Fruit fly (Drosophila melanogaster) whole organism, prepupa: Measurements from ENCODE around the gene Or67b.

Experiments
- Blimp-1 ChIP-seq: fragments of 200-800 bp; sonication (Bioruptor generic); optimal IDR thresholded peaks from 3 replicates; lab custom pipeline; 2017; ENCODE audit warnings: missing biosample characterization, missing genetic modification characterization, mild to moderate bottlenecking, moderate library complexity, missing genetic modification reagents
- CG10631 ChIP-seq: fragments of 200-800 bp; sonication (Bioruptor generic); optimal IDR thresholded peaks from 2 replicates; lab custom pipeline; 2016; ENCODE audit warnings: missing biosample characterization, missing genetic modification characterization
- CG10669 ChIP-seq: fragments of 200-800 bp; sonication (Bioruptor generic); optimal IDR thresholded peaks from 3 replicates; lab custom pipeline; 2018; ENCODE audit warnings: missing biosample characterization, mild to moderate bottlenecking, missing genetic modification characterization, moderate library complexity
- CG11294 ChIP-seq: fragments of 200-800 bp; sonication (Bioruptor generic); IDR thresholded peaks from 2 replicates; pipeline ENCODE4 v1.3.6; 2022; ENCODE audit warnings: missing biosample characterization, missing genetic modification characterization
- CG11762 ChIP-seq: fragments of 200-800 bp; sonication (Bioruptor generic); optimal IDR thresholded peaks from 3 replicates; lab custom pipeline; 2016; ENCODE audit warnings: missing biosample characterization, missing genetic modification characterization; ENCODE audit not compliant: insufficient read depth
- CG16779 ChIP-seq: fragments of 200-800 bp; sonication (Bioruptor generic); optimal IDR thresholded peaks from 3 replicates; lab custom pipeline; 2017; ENCODE audit warnings: missing biosample characterization, mild to moderate bottlenecking, missing genetic modification characterization
- CG3032 ChIP-seq: fragments of 200-800 bp; optimal IDR thresholded peaks from 2 replicates; lab custom pipeline; 2019; ENCODE audit warnings: missing biosample characterization, mild to moderate bottlenecking, missing genetic modification characterization, moderate library complexity
- CG34406 ChIP-seq: fragments of 200-800 bp; sonication (Bioruptor generic); optimal IDR thresholded peaks from 3 replicates; lab custom pipeline; 2016; ENCODE audit warnings: missing biosample characterization, missing genetic modification characterization
- CG3919 ChIP-seq: fragments of 200-800 bp; sonication (Bioruptor generic); optimal IDR thresholded peaks from 3 replicates; lab custom pipeline; 2016; ENCODE audit warnings: missing biosample characterization, missing genetic modification characterization
- CG6854 ChIP-seq: fragments of 200-800 bp; sonication (Bioruptor generic); optimal IDR thresholded peaks from 2 replicates; lab custom pipeline; 2017; ENCODE audit warnings: missing biosample characterization, mild to moderate bottlenecking, missing genetic modification characterization
- CG8119 ChIP-seq: fragments of 200-800 bp; sonication (Bioruptor generic); IDR thresholded peaks from 3 replicates; pipeline ENCODE4 v1.3.6; 2022; ENCODE audit warnings: missing biosample characterization, missing genetic modification characterization
- CG8319 ChIP-seq: fragments of 200-800 bp; sonication (Bioruptor generic); optimal IDR thresholded peaks from 3 replicates; lab custom pipeline; 2016; ENCODE audit warnings: missing biosample characterization, missing genetic modification characterization
- CG9139 ChIP-seq: fragments of 200-800 bp; sonication (Bioruptor generic); optimal IDR thresholded peaks from 3 replicates; lab custom pipeline; 2017; ENCODE audit warnings: missing biosample characterization, mild to moderate bottlenecking, missing genetic modification characterization
- Eip75B ChIP-seq: fragments of 200-800 bp; sonication (Bioruptor generic); optimal IDR thresholded peaks from 3 replicates; lab custom pipeline; 2016; ENCODE audit warnings: missing biosample characterization, missing genetic modification characterization
- Eip93F ChIP-seq: fragments of 200-800 bp; sonication (Bioruptor generic); optimal IDR thresholded peaks from 2 replicates; lab custom pipeline; 2016; ENCODE audit warnings: missing biosample characterization, mild to moderate bottlenecking, missing genetic modification characterization
- Ets96B ChIP-seq: fragments of 200-800 bp; optimal IDR thresholded peaks from 2 replicates; lab custom pipeline; 2019; ENCODE audit warnings: missing biosample characterization, mild to moderate bottlenecking, missing genetic modification characterization, moderate library complexity
- Hr39 ChIP-seq: fragments of 200-800 bp; sonication (Bioruptor generic); optimal IDR thresholded peaks from 2 replicates; lab custom pipeline; 2016; ENCODE audit warnings: missing biosample characterization, missing genetic modification characterization
- Sox14 ChIP-seq: fragments of 200-800 bp; sonication (Bioruptor generic); optimal IDR thresholded peaks from 3 replicates; lab custom pipeline; 2016; ENCODE audit warnings: missing biosample characterization, missing genetic modification characterization
- achi ChIP-seq: fragments of 200-800 bp; sonication (Bioruptor generic); optimal IDR thresholded peaks from 3 replicates; lab custom pipeline; 2016; ENCODE audit warnings: missing biosample characterization, missing genetic modification characterization
- cyc ChIP-seq: fragments of 200-800 bp; sonication (Bioruptor generic); optimal IDR thresholded peaks from 3 replicates; lab custom pipeline; 2016; ENCODE audit warnings: missing biosample characterization, missing genetic modification characterization
- dac ChIP-seq: fragments of 200-800 bp; sonication (Bioruptor generic); optimal IDR thresholded peaks from 2 replicates; lab custom pipeline; 2017; ENCODE audit warnings: missing biosample characterization, mild to moderate bottlenecking, missing genetic modification characterization
- dsx ChIP-seq: fragments of 200-800 bp; optimal IDR thresholded peaks from 3 replicates; lab custom pipeline; 2019; ENCODE audit warnings: missing biosample characterization, mild to moderate bottlenecking, missing genetic modification characterization, moderate library complexity; ENCODE audit not compliant: poor library complexity, severe bottlenecking
- eg ChIP-seq: fragments of 200-800 bp; sonication (Bioruptor generic); IDR thresholded peaks from 3 replicates; pipeline ENCODE4 v1.3.6; 2022; ENCODE audit warnings: missing biosample characterization, missing genetic modification characterization
- fd59A ChIP-seq: fragments of 200-800 bp; sonication (Bioruptor generic); optimal IDR thresholded peaks from 2 replicates; lab custom pipeline; 2017; ENCODE audit warnings: missing biosample characterization, mild to moderate bottlenecking, missing genetic modification characterization, missing genetic modification reagents
- fd85E ChIP-seq: fragments of 200-800 bp; sonication (Bioruptor generic); optimal IDR thresholded peaks from 3 replicates; lab custom pipeline; 2016; ENCODE audit warnings: missing biosample characterization, missing genetic modification characterization
- lz ChIP-seq: fragments of 200-800 bp; sonication (Bioruptor generic); optimal IDR thresholded peaks from 3 replicates; lab custom pipeline; 2016; ENCODE audit warnings: missing biosample characterization, missing genetic modification characterization
- net ChIP-seq: fragments of 200-800 bp; sonication (Bioruptor generic); optimal IDR thresholded peaks from 3 replicates; lab custom pipeline; 2016; ENCODE audit warnings: missing biosample characterization, missing genetic modification characterization
- pdm3 ChIP-seq: fragments of 200-800 bp; sonication (Bioruptor generic); optimal IDR thresholded peaks from 3 replicates; lab custom pipeline; 2016; ENCODE audit warnings: missing biosample characterization, missing genetic modification characterization
- svp ChIP-seq: fragments of 200-800 bp; sonication (Bioruptor generic); peaks from one replicate; lab custom pipeline; 2016; ENCODE audit warnings: missing biosample characterization, missing genetic modification characterization
- topi ChIP-seq: fragments of 200-800 bp; sonication (Bioruptor generic); optimal IDR thresholded peaks from 3 replicates; lab custom pipeline; 2016; ENCODE audit warnings: missing biosample characterization, missing genetic modification characterization
- vri ChIP-seq: fragments of 200-800 bp; sonication (Bioruptor generic); optimal IDR thresholded peaks from 3 replicates; lab custom pipeline; 2016; ENCODE audit warnings: missing biosample characterization, mild to moderate bottlenecking, missing genetic modification characterization

Or67b gene

dm6 chr3L:9675528-9675963, 46.6 kb upstream of the Or67b start (continued):
- TF ChIP-seq vri (GFP tag; lab: Kevin White, UChicago) (peak; percentile 90), Hr39 (no peak), dsx (GFP tag; lab: Kevin White, UChicago) (no peak), CG34406 (GFP tag; lab: Kevin White, UChicago) (peak; percentile 46), Eip93F (GFP tag; lab: Kevin White, UChicago) (peak; percentile 49)

- TF ChIP-seq Eip93F (GFP tag; lab: Kevin White, UChicago) = peak; percentile 61
- TF ChIP-seq vri (GFP tag; lab: Kevin White, UChicago) = peak; percentile 95
- TF ChIP-seq Ets96B (tag; lab: Kevin White, UChicago) = no peak
Observed at dm6 chr3L:9674300-9674699, 45.3 kb upstream of the Or67b start.

DNA sequence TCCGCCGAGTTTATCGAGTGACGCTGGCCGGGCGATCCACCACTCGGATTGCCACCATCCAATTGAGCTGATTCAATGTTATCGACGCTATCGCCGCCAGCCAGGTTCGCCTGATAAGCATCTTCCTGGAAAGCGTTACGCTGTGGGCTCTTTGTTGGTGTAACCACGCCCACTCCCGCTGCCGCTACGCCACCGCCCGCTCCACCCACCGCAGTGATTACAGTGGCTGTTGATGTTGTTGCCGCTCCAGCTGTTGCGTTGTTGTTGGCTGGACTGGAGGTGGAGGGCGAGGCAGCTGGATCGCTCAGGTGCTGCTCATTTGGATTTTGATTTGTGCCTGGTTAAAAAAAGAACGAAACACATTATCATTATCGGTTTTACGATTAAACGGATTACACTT, 42.4 kb upstream of the Or67b start:
- TF ChIP-seq cyc (GFP tag; lab: Kevin White, UChicago) = no peak
- no peak for TF ChIP-seq dac
- TF ChIP-seq CG10669 (GFP tag; lab: Kevin White, UChicago) = no peak
- TF ChIP-seq Sox14 = peak; percentile 87
- peak; percentile 48 for TF ChIP-seq svp
- TF ChIP-seq CG3919 (GFP tag; lab: Kevin White, UChicago) = no peak
- TF ChIP-seq CG11294 (GFP tag; lab: Robert Waterston, UW) = no peak
- no peak for TF ChIP-seq topi
- TF ChIP-seq CG8319 = no peak
- TF ChIP-seq Eip93F (GFP tag; lab: Kevin White, UChicago) = peak; percentile 54
- no peak for TF ChIP-seq Eip75B (GFP tag; lab: Kevin White, UChicago)
- TF ChIP-seq vri (GFP tag; lab: Kevin White, UChicago) = peak; percentile 96
- no peak for TF ChIP-seq dsx (GFP tag; lab: Kevin White, UChicago)
- no peak for TF ChIP-seq eg (GFP tag; lab: Robert Waterston, UW)
- TF ChIP-seq, all 60 proteins: peak for 4

DNA sequence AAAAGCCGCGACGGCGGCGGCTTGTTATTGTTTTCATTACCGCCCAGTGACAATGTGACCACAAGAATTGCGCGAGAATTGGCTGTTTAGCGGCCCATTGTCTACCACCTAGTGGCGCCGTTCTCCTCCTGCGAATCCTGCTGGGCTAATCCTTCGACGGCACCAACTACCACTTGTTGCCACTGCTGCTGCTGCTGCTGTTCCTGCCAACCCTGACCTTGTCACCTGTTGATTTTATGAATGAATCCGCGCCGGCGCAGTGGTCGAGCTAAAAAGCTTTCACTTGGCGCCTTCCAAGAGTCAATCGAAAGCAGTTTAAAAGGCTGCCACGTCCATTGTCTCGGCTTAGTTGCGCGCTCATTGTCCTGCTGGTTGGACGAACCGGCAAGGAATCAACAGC, 14.8 kb upstream of the Or67b start, which contains the start of gene CNMaR:
Gene CNMaR, plus strand, starts transcription at position 348 of the 400 bp plus-strand sequence.
- no peak for TF ChIP-seq net (GFP tag; lab: Kevin White, UChicago)
- no peak for TF ChIP-seq achi (GFP tag; lab: Kevin White, UChicago)
- no peak for TF ChIP-seq topi
- TF ChIP-seq CG3919 (GFP tag; lab: Kevin White, UChicago) = no peak
- no peak for TF ChIP-seq pdm3
- TF ChIP-seq CG6854 (GFP tag; lab: Kevin White, UChicago) = no peak
- TF ChIP-seq CG11762 (GFP tag; lab: Kevin White, UChicago) = no peak

- no peak for TF ChIP-seq Eip75B (GFP tag; lab: Kevin White, UChicago)
- no peak for TF ChIP-seq CG16779
- no peak for TF ChIP-seq fd59A
- no peak for TF ChIP-seq CG34406 (GFP tag; lab: Kevin White, UChicago)
- no peak for TF ChIP-seq Ets96B (tag; lab: Kevin White, UChicago)
- no peak for TF ChIP-seq CG6854 (GFP tag; lab: Kevin White, UChicago)
- no peak for TF ChIP-seq dsx (GFP tag; lab: Kevin White, UChicago)
- TF ChIP-seq lz = no peak
- no peak for TF ChIP-seq achi (GFP tag; lab: Kevin White, UChicago)
- TF ChIP-seq Blimp-1 (GFP tag; lab: Kevin White, UChicago) = no peak
- no peak for TF ChIP-seq CG9139 (GFP tag; lab: Kevin White, UChicago)
Observed at dm6 chr3L:9640713-9641112, 11.7 kb upstream of the Or67b start, which contains the start of gene CG18180. CG18180 (plus strand) TSS chr3L:9641013.

- no peak for TF ChIP-seq eg (GFP tag; lab: Robert Waterston, UW)
- TF ChIP-seq svp = peak; percentile 16
Observed at dm6 chr3L:9638971-9639370, 10.0 kb upstream of the Or67b start, which contains the start of gene CG18179. CG18179 (plus strand) TSS chr3L:9639271.

DNA sequence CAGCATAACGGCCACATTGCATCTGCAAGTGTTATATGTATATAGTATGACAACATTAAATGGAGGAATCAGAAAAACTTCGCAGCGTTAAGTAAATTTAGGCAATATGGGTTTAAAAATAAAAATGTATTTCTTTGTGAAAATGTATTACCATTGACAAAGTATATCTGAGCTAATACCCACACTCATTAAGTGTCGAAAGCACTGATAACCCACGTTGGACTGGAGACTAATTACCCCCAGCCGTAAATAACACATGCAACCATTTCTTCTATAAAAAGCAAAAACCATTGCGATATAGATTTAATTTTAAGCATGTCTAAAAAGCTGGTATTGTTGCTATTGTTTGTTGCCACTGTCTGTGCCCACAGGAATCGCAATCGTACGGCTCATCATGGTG, 8.8 kb upstream of the Or67b start, which contains the start of gene CG8329:
Gene CG8329, plus strand, starts transcription at position 301 of the 400 bp plus-strand sequence.
- TF ChIP-seq CG8119 = no peak
- TF ChIP-seq CG11294 (GFP tag; lab: Robert Waterston, UW) = no peak
- no peak for TF ChIP-seq fd85E (GFP tag; lab: Kevin White, UChicago)
- no peak for TF ChIP-seq svp
- TF ChIP-seq CG3032 = no peak
- no peak for TF ChIP-seq net (GFP tag; lab: Kevin White, UChicago)
- TF ChIP-seq CG10631 (GFP tag; lab: Kevin White, UChicago) = no peak
- TF ChIP-seq, all 60 proteins: peak for 0
